Worm (Caenorhabditis elegans): ENCODE measurements around the gene T25B9.5.

ce11 chrIV:10737011-10737553 lies 17.5 kb downstream of the T25B9.5 start, which contains the start of gene grl-21:
- no peak for TF ChIP-seq spr-1 (tag; optimal IDR thresholded peaks at IDR 0.05)
- no peak for TF ChIP-seq arid-1 (GFP tag; conservative IDR thresholded peaks at IDR 0.05)
- TF ChIP-seq unc-130 (GFP tag; optimal IDR thresholded peaks at IDR 0.05): no peak
- no peak for TF ChIP-seq nhr-237 (tag; optimal IDR thresholded peaks at IDR 0.05)

All from whole organism, L4 larva.